Worm (Caenorhabditis elegans): ENCODE measurements around the gene C55A6.4.

The C55A6.4 gene

ce11 chrV:11534495-11535189 is 17.0 kb upstream of the C55A6.4 start:
- TF ChIP-seq F13H6.1 (tag; optimal IDR thresholded peaks at IDR 0.05) (peak; percentile 7), nhr-237 (tag; optimal IDR thresholded peaks at IDR 0.05) (no peak), crh-2 (tag; optimal IDR thresholded peaks at IDR 0.05) (peak; percentile 60), zag-1 (tag; optimal IDR thresholded peaks at IDR 0.05) (no peak), gmeb-1 (tag; optimal IDR thresholded peaks at IDR 0.05) (peak; percentile 65), ztf-11 (tag; optimal IDR thresholded peaks at IDR 0.05) (no peak), egl-27 (tag; optimal IDR thresholded peaks at IDR 0.05) (peak; percentile 19), nhr-25 (tag; optimal IDR thresholded peaks at IDR 0.05) (peak; percentile 50), unc-39 (tag; optimal IDR thresholded peaks at IDR 0.05) (no peak), R02D3.7 (tag; optimal IDR thresholded peaks at IDR 0.05) (no peak), sma-3 (GFP tag; optimal IDR thresholded peaks at IDR 0.05) (peak; percentile 43), nhr-129 (tag; optimal IDR thresholded peaks at IDR 0.05) (peak; percentile 58), ZK546.5 (tag; optimal IDR thresholded peaks at IDR 0.05) (no peak), ceh-82 (tag; optimal IDR thresholded peaks at IDR 0.05) (no peak), blmp-1 (tag; optimal IDR thresholded peaks at IDR 0.05; ENCODE audit: insufficient read depth) (peak; percentile 96), unc-55 (GFP tag; optimal IDR thresholded peaks at IDR 0.05) (no peak), ztf-4 (tag; optimal IDR thresholded peaks at IDR 0.05) (no peak), mbf-1 (tag; optimal IDR thresholded peaks at IDR 0.05) (no peak), fos-1 (tag; optimal IDR thresholded peaks at IDR 0.05) (peak; percentile 93), nhr-12 (tag; optimal IDR thresholded peaks at IDR 0.05) (no peak), sma-9 (GFP tag; optimal IDR thresholded peaks at IDR 0.05) (peak; percentile 87), sma-9 (tag; optimal IDR thresholded peaks at IDR 0.05) (no peak), nhr-23 (tag; optimal IDR thresholded peaks at IDR 0.05) (no peak), nhr-21 (tag; optimal IDR thresholded peaks at IDR 0.05) (peak; percentile 56), lsy-2 (tag; optimal IDR thresholded peaks at IDR 0.05) (peak in 1 of 2 experiments; percentile 29)

- no peak for TF ChIP-seq R02D3.7 (tag; optimal IDR thresholded peaks at IDR 0.05)
- no peak for TF ChIP-seq ztf-1 (GFP tag; conservative IDR thresholded peaks at IDR 0.05)
- no peak for TF ChIP-seq lsy-2 (tag; optimal IDR thresholded peaks at IDR 0.05)
- no peak for TF ChIP-seq Y55F3AM.14 (GFP tag; optimal IDR thresholded peaks at IDR 0.05)
- TF ChIP-seq nhr-12 (tag; optimal IDR thresholded peaks at IDR 0.05): no peak
- no peak for TF ChIP-seq sma-9 (GFP tag; optimal IDR thresholded peaks at IDR 0.05)
- TF ChIP-seq sma-9 (tag; optimal IDR thresholded peaks at IDR 0.05): no peak
- TF ChIP-seq mab-5 (tag; optimal IDR thresholded peaks at IDR 0.05): no peak
- TF ChIP-seq fos-1 (tag; optimal IDR thresholded peaks at IDR 0.05): no peak
- TF ChIP-seq nhr-25 (tag; optimal IDR thresholded peaks at IDR 0.05): no peak
- TF ChIP-seq zag-1 (tag; optimal IDR thresholded peaks at IDR 0.05): no peak
- TF ChIP-seq nhr-21 (tag; optimal IDR thresholded peaks at IDR 0.05): no peak
Measured at ce11 chrV:11533365-11533949, 15.8 kb upstream of the C55A6.4 start.

ce11 chrV:11532964-11533363 is 15.3 kb upstream of the C55A6.4 start:
- TF ChIP-seq egl-27 (tag; optimal IDR thresholded peaks at IDR 0.05): peak; percentile 62
- TF ChIP-seq zag-1 (tag; optimal IDR thresholded peaks at IDR 0.05): no peak
- TF ChIP-seq elt-3 (tag; optimal IDR thresholded peaks at IDR 0.05): no peak
- peak; percentile 61 for TF ChIP-seq Y55F3AM.14 (GFP tag; optimal IDR thresholded peaks at IDR 0.05)
- no peak for TF ChIP-seq mdl-1 (tag; optimal IDR thresholded peaks at IDR 0.05)
- TF ChIP-seq fos-1 (tag; optimal IDR thresholded peaks at IDR 0.05): peak; percentile 33
- no peak for TF ChIP-seq ztf-1 (GFP tag; conservative IDR thresholded peaks at IDR 0.05)
- no peak for TF ChIP-seq ztf-4 (tag; optimal IDR thresholded peaks at IDR 0.05)
- no peak for TF ChIP-seq dmd-4 (tag; optimal IDR thresholded peaks at IDR 0.05)
- TF ChIP-seq F13H6.1 (tag; optimal IDR thresholded peaks at IDR 0.05): no peak
- no peak for TF ChIP-seq mbf-1 (tag; optimal IDR thresholded peaks at IDR 0.05)
- TF ChIP-seq lin-13 (GFP tag; optimal IDR thresholded peaks at IDR 0.05): no peak
- TF ChIP-seq alr-1 (tag; optimal IDR thresholded peaks at IDR 0.05): no peak
- TF ChIP-seq sma-3 (GFP tag; optimal IDR thresholded peaks at IDR 0.05): peak; percentile 72
- TF ChIP-seq elt-1 (tag; optimal IDR thresholded peaks at IDR 0.05): no peak
- TF ChIP-seq crh-2 (tag; optimal IDR thresholded peaks at IDR 0.05): no peak
- TF ChIP-seq unc-39 (tag; optimal IDR thresholded peaks at IDR 0.05): no peak
- peak; percentile 67 for TF ChIP-seq nhr-129 (tag; optimal IDR thresholded peaks at IDR 0.05)
- peak; percentile 87 for TF ChIP-seq sma-9 (GFP tag; optimal IDR thresholded peaks at IDR 0.05)
- TF ChIP-seq sma-9 (tag; optimal IDR thresholded peaks at IDR 0.05): no peak
- no peak for TF ChIP-seq nhr-6 (tag; optimal IDR thresholded peaks at IDR 0.05)
- peak; percentile 100 for TF ChIP-seq blmp-1 (tag; optimal IDR thresholded peaks at IDR 0.05; ENCODE audit: insufficient read depth)
- no peak for TF ChIP-seq nhr-23 (tag; optimal IDR thresholded peaks at IDR 0.05)
- TF ChIP-seq nhr-21 (tag; optimal IDR thresholded peaks at IDR 0.05): peak; percentile 46
- TF ChIP-seq ztf-11 (tag; optimal IDR thresholded peaks at IDR 0.05): no peak
- TF ChIP-seq nhr-25 (tag; optimal IDR thresholded peaks at IDR 0.05): peak; percentile 88
- TF ChIP-seq R02D3.7 (tag; optimal IDR thresholded peaks at IDR 0.05): no peak
- TF ChIP-seq sem-4 (tag; optimal IDR thresholded peaks at IDR 0.05): peak; percentile 80
- TF ChIP-seq ama-1 (optimal IDR thresholded peaks at IDR 0.05): no peak
- no peak for TF ChIP-seq unc-55 (GFP tag; optimal IDR thresholded peaks at IDR 0.05)
- TF ChIP-seq ceh-16 (tag; optimal IDR thresholded peaks at IDR 0.05): no peak

All from whole organism, L2 larva.